Fruit fly (Drosophila melanogaster) whole organism: ENCODE data around the gene Hmgcr.

Experiments
- CG8478 ChIP-seq: fragments of >200 bp; optimal IDR thresholded peaks from 2 replicates; lab custom pipeline; 2018; ENCODE audit warnings: inconsistent platforms
- Dll ChIP-seq: fragments of >200 bp; optimal IDR thresholded peaks from 2 replicates; lab custom pipeline; 2017
- EcR ChIP-seq, 2 experiments: fragments of >200 bp; optimal IDR thresholded peaks; 2 replicates each; lab custom pipeline; 2017; ENCODE audit warnings: missing biosample characterization in 2 of 2, missing genetic modification characterization in 2 of 2, missing genetic modification reagents in 2 of 2
- pan ChIP-seq: fragments of >200 bp; optimal IDR thresholded peaks from 2 replicates; lab custom pipeline; 2017
- psq ChIP-seq: fragments of >200 bp; optimal IDR thresholded peaks from 2 replicates; lab custom pipeline; 2017
- usp ChIP-seq: fragments of >200 bp; optimal IDR thresholded peaks from 2 replicates; lab custom pipeline; 2017; ENCODE audit warnings: missing biosample characterization, missing genetic modification characterization, mixed read lengths

Gene Hmgcr

DNA sequence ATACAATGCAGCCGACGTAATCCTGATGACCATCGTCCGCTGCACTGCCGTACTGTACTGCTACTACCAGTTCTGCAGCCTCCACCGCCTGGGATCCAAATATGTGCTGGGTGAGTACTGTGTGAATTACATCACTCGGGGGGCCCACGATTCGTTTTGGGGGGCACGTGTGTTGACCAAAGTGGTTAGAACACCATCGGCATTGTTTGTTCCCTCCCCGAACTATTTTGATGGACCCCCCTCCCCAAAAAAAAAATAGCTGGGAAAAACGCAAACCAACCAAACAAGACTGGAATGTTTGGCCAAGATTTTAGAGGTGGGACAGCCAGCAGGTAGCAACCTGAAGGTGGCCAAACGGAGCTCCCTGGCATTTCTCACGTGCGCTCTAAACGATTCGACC, 14.3 kb downstream of the Hmgcr start:
- no peak for TF ChIP-seq EcR (GFP tag; optimal IDR thresholded peaks at IDR 0.05; lab: Kevin White, UChicago)
- no peak for TF ChIP-seq psq (lab: Kevin White, UChicago)
- TF ChIP-seq usp (GFP tag; lab: Kevin White, UChicago), result no peak
- no peak for TF ChIP-seq pan (lab: Kevin White, UChicago)
- no peak for TF ChIP-seq CG8478 (lab: Kevin White, UChicago)
- TF ChIP-seq Dll (lab: Kevin White, UChicago), result no peak

DNA sequence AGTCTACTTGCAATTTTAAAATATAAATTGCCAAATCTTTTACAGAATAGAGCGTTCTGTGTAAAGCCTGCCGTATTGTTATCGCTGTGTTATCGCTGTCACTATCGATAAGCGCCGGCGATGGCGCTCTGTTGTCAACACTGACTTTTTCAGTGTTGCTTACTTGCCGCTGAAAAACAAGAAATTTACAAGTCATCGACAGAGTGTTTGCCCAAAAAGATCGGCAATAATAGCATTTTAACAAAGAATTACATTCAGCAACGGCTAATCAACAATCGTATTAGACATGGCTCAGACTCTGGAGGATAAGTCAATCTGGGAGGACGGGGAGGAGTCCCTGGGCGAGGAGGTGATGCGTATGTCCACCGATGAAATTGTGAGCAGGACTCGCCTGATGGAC, 19.6 kb downstream of the Hmgcr start, which contains the start of the genes RanBP3 and Rpt5:
Gene RanBP3 (minus strand): TSS at position 107 of the 400 bp plus-strand sequence.
Gene Rpt5 (plus strand): TSS at position 149 of the 400 bp plus-strand sequence.
- TF ChIP-seq CG8478 (lab: Kevin White, UChicago) (no peak), psq (lab: Kevin White, UChicago) (no peak), EcR (GFP tag; optimal IDR thresholded peaks at IDR 0.05; lab: Kevin White, UChicago) (no peak), pan (lab: Kevin White, UChicago) (no peak), usp (GFP tag; lab: Kevin White, UChicago) (no peak), Dll (lab: Kevin White, UChicago) (no peak)

DNA sequence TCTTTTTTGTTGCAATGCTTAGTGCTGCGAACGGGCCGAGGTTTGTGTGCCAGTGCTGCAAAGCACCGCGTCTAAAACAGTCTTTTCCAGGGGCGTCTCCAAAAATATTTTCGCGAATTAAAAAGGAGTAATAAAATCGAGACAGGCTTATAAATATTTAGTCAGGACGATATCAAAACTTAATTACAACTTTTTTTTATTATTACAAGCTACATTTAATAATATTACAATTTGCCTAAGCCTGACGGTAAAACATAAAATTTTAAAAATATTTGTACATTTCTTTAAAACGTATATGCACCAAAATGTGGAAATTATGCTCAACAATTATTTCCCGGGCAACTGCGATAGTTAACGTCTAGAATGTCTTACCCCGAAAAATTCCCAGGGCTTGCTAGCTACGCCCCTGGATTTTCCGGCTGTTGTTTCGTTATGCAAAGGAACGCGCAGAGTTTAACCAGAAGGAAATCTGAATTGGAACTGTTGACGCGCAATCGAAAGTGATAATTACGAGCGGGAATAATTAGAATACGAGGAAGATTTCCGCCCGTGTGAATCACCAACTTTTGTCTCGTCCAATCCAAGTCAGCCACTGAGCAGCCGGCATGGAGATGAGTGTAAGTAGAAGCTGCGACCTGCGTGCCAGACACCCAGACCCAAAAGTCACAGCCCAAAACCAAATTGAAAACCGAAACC, 24.9 kb downstream of the Hmgcr start, which contains the start of the genes PTPMT1 and Hrd3:
Gene PTPMT1 (plus strand): TSS at position 428 of the 696 bp plus-strand sequence.
Gene Hrd3 (minus strand): TSS at position 646 of the 696 bp plus-strand sequence.
- no peak for TF ChIP-seq pan (lab: Kevin White, UChicago)
- no peak for TF ChIP-seq CG8478 (lab: Kevin White, UChicago)
- no peak for TF ChIP-seq usp (GFP tag; lab: Kevin White, UChicago)
- TF ChIP-seq Dll (lab: Kevin White, UChicago), result no peak
- no peak for TF ChIP-seq psq (lab: Kevin White, UChicago)
- TF ChIP-seq EcR (GFP tag; optimal IDR thresholded peaks at IDR 0.05; lab: Kevin White, UChicago), result no peak

DNA sequence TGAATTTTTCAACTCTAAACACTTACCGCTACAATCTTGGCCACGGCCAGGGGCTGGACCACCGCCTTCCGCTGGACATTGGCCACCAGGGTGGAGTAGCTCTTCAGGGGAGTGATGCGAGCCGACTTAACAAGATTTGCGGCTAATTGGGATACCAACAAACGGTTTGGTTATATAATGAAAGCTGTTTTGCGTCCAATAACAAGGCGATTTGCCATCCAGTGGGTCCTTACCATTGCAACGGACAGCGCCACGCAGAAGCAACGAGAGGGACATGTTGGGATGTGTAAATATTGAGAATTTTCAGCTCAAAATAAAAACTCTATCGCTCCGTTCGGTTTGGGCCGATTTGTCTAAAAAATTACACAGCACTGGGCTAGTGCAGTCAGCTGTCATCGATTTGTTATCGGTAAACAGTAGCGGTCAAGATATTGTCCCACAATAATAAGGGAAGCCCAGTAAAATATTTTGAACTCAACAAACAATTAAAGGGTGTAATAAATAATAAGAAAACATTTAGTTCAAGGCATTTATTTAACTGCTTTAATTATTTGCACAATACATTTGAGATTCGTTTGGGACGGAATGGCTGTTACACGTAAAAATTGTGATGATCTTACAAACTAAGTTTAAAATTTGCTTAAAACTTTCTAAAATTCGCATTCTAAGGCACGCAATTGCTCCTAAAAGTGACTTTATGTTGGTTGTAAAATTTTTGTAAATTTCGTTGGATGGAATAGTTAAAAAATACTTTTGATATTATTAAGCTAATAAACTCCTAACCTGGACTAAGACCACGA, 27.3 kb downstream of the Hmgcr start, which contains the start of gene SdhD:
Gene SdhD (minus strand): TSS at position 382 of the 800 bp plus-strand sequence.
- TF ChIP-seq usp (GFP tag; lab: Kevin White, UChicago), result no peak
- no peak for TF ChIP-seq EcR (GFP tag; optimal IDR thresholded peaks at IDR 0.05; lab: Kevin White, UChicago)
- no peak for TF ChIP-seq Dll (lab: Kevin White, UChicago)
- TF ChIP-seq pan (lab: Kevin White, UChicago), result no peak
- no peak for TF ChIP-seq CG8478 (lab: Kevin White, UChicago)

DNA sequence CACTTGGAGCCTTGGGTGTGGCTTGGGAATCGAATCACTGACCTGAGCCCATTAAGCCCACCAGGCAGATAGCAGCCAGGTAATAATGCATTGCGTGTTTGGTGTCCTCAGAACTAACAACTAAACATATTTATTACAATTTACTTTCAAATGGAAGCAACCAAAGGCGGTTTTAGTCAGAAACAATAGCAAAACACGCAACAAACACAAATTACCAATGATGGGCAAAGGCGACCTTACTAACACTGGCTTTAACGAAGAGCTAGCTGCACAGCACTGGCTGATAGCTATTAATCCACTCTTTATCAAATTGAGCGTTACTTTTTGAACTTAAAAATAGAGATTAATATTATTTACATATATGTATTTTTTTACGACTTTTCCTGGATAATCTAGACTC, 29.9 kb downstream of the Hmgcr start, which contains the start of gene udt:
Gene udt (minus strand): TSS at position 249 of the 400 bp plus-strand sequence.
- TF ChIP-seq Dll (lab: Kevin White, UChicago) (no peak), pan (lab: Kevin White, UChicago) (no peak), usp (GFP tag; lab: Kevin White, UChicago) (no peak), CG8478 (lab: Kevin White, UChicago) (no peak), psq (lab: Kevin White, UChicago) (no peak), EcR (GFP tag; optimal IDR thresholded peaks at IDR 0.05; lab: Kevin White, UChicago) (no peak)

DNA sequence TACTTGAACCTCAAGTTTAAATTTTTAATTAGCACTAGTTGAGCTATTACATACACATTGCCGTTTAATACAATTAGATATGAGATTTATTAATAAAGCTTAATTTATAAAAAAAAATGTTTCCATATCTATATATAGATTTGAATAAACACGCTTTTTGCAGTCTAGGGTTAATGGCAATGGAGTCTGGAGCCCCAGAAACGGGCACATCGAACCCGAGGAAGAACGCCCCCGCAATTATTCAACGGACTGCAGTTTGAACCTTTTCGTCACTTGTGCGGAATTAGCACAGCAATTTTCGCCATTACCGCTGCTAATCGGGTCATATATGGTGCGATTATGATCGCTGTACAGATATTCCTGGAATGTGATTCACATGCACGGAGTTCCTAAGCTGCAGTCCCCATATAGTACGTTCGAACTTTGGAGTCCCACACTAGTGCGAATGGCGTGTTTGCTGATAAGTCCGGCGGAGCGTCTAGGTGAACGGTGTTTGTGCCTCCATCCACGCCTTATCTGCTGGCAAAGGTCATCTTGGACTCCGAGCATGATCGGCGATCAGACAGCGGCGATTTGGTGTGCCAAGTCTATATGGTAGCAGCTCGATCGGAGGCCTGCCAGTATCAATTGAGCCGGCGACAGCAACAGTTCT, 30.6 kb downstream of the Hmgcr start, which contains the start of gene Lsd-1:
Gene Lsd-1 (plus strand): TSS at position 236 of the 652 bp plus-strand sequence.
- TF ChIP-seq usp (GFP tag; lab: Kevin White, UChicago) (no peak), EcR (GFP tag; optimal IDR thresholded peaks at IDR 0.05; lab: Kevin White, UChicago) (no peak), CG8478 (lab: Kevin White, UChicago) (no peak), Dll (lab: Kevin White, UChicago) (no peak), pan (lab: Kevin White, UChicago) (no peak), psq (lab: Kevin White, UChicago) (no peak)

DNA sequence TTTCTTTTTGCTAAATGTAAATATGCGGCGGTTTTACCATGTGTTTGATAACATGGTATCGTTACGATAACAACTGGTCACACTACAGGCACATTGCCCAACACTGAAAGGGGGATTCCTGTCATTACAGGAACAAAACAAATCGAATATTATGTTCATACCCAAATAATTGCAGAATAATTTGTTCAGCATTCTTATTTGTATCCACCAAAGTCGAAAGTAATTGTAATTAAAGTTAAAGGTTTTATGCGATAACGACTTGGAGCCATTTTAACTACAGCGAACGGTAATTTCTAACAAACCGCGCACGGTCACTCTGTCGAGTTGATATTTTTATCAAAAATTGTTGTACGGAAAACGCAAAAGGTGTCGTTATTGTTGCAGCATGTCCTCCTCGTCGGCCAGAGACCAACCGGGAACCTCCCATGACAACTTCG, 34.3 kb downstream of the Hmgcr start, which contains the start of the genes CG10214 and CG10375:
Gene CG10214 (minus strand): TSS at position 72 of the 437 bp plus-strand sequence.
Gene CG10375 (plus strand): TSS at position 296 of the 437 bp plus-strand sequence.
- TF ChIP-seq usp (GFP tag; lab: Kevin White, UChicago), result no peak
- no peak for TF ChIP-seq EcR (GFP tag; optimal IDR thresholded peaks at IDR 0.05; lab: Kevin White, UChicago)
- no peak for TF ChIP-seq pan (lab: Kevin White, UChicago)
- TF ChIP-seq Dll (lab: Kevin White, UChicago), result no peak
- no peak for TF ChIP-seq psq (lab: Kevin White, UChicago)
- TF ChIP-seq CG8478 (lab: Kevin White, UChicago), result no peak

DNA sequence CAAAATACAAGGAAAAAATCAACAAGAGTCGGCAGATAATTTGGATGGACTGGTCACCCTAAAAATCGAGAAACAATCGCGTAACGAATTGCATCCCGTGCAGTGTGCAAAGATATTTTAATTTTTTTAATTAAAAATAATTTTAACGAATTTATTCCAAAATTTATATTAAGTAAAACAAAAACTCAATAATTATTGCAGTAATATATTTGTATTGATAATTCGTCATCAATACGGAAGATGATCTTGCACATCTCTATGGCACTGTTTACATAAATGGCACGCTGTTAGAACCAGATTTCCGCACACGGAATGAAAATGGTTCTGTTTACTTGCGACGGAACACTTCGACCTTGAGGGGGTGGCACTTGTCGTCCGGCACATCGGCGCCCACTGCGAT, 39.7 kb downstream of the Hmgcr start, which contains the start of gene tst:
Gene tst (minus strand): TSS at position 52 of the 400 bp plus-strand sequence.
- no peak for TF ChIP-seq pan (lab: Kevin White, UChicago)
- TF ChIP-seq usp (GFP tag; lab: Kevin White, UChicago), result no peak
- TF ChIP-seq EcR (GFP tag; optimal IDR thresholded peaks at IDR 0.05; lab: Kevin White, UChicago), result no peak
- no peak for TF ChIP-seq CG8478 (lab: Kevin White, UChicago)
- TF ChIP-seq Dll (lab: Kevin White, UChicago), result no peak
- TF ChIP-seq psq (lab: Kevin White, UChicago), result no peak

DNA sequence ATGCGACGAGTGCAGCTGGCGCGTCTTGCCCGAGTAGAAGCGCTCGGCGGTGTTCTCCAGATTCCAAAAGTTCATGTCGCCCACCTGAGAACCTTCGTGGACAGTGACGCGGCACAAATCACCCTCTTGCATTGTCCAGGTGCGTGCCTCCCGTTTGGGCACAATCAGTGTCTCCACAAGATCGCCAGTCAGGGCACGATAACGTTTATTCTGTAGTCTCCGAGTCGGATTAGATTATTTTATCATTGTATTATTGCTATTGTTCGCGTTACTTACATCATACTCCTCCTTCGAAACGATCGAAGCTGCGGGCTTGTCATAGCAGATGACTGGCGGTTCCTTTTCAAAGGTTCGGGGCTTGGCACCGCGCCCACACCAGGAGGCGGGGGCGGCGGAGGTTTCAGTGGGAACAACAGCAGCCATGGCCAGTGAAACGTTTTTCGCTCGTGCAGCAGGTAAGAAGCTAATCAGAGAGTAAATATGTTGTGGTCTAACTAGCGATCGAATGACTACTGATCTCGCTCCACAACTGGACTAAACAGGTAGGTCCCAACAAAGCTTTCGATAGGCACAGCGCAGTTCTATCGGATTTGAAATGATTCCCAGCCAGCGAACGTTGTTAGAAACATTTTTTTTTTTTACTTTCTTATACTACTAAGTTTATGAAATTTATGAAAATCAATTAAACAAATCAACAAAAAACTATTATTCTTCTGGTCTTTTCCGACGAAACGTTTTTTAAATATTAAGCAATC, 40.7 kb downstream of the Hmgcr start, which contains the start of gene CG10208:
Gene CG10208 (minus strand): TSS at position 518 of the 755 bp plus-strand sequence.
- TF ChIP-seq EcR (GFP tag; optimal IDR thresholded peaks at IDR 0.05; lab: Kevin White, UChicago) (no peak), Dll (lab: Kevin White, UChicago) (no peak), psq (lab: Kevin White, UChicago) (no peak), CG8478 (lab: Kevin White, UChicago) (no peak), pan (lab: Kevin White, UChicago) (no peak), usp (GFP tag; lab: Kevin White, UChicago) (no peak)
